Worm (Caenorhabditis elegans) whole organism, young adult: ENCODE data around the gene Y119D3B.14.

Experiments used
- B0035.1 ChIP-seq: sonication (generic microtip); optimal IDR thresholded peaks from 2 replicates; lab custom pipeline; 2016; ENCODE audit warnings: missing genetic modification characterization, mild to moderate bottlenecking, missing compliant biosample characterization, missing genotype, missing genetic modification reagents
- C06A6.2 ChIP-seq: fragments of 200-800 bp; sonication (Bioruptor generic); conservative IDR thresholded peaks from 2 replicates; pipeline ENCODE4 v1.3.6; 2022; ENCODE audit warnings: missing genetic modification characterization, missing compliant biosample characterization
- F23B12.7 ChIP-seq: sonication (generic microtip); optimal IDR thresholded peaks from 2 replicates; lab custom pipeline; 2017; ENCODE audit warnings: missing genetic modification characterization, mild to moderate bottlenecking, missing compliant biosample characterization, antibody characterized with exemption, moderate library complexity; ENCODE audit not compliant: insufficient read depth
- F33H1.4 ChIP-seq: fragments of 200-800 bp; sonication (Bioruptor generic); IDR thresholded peaks from 2 replicates; pipeline ENCODE4 v1.3.6; 2022; ENCODE audit warnings: missing genetic modification reagents, missing genetic modification characterization, missing compliant biosample characterization
- F49E8.2 ChIP-seq: sonication (generic microtip); optimal IDR thresholded peaks from 3 replicates; lab custom pipeline; 2017; ENCODE audit warnings: missing genetic modification characterization, mild to moderate bottlenecking, missing compliant biosample characterization, antibody characterized with exemption, moderate library complexity; ENCODE audit not compliant: insufficient read depth
- F57C9.4 ChIP-seq: sonication (generic microtip); optimal IDR thresholded peaks from 2 replicates; lab custom pipeline; 2017; ENCODE audit warnings: mild to moderate bottlenecking, missing genetic modification characterization, missing compliant biosample characterization
- K11D2.4 ChIP-seq: fragments of 200-800 bp; sonication (Bioruptor generic); IDR thresholded peaks from 2 replicates; pipeline ENCODE4 v1.3.6; 2022; ENCODE audit warnings: missing genetic modification reagents, missing genetic modification characterization, missing compliant biosample characterization
- Y53G8AR.9 ChIP-seq: fragments of 200-800 bp; sonication (Bioruptor generic); conservative IDR thresholded peaks from 2 replicates; pipeline ENCODE4 v1.3.6; 2022; ENCODE audit warnings: missing genetic modification reagents, missing genetic modification characterization, missing compliant biosample characterization
- ZK185.1 ChIP-seq: sonication (generic microtip); optimal IDR thresholded peaks from 2 replicates; lab custom pipeline; 2016; ENCODE audit warnings: mild to moderate bottlenecking, missing genetic modification characterization, missing compliant biosample characterization; ENCODE audit not compliant: poor library complexity, severe bottlenecking
- aptf-2 ChIP-seq: fragments of 200-800 bp; sonication (Bioruptor generic); conservative IDR thresholded peaks from 2 replicates; pipeline ENCODE4 v1.3.6; 2022; ENCODE audit warnings: missing genetic modification reagents, missing genetic modification characterization, missing compliant biosample characterization
- atf-7 ChIP-seq: sonication (generic microtip); optimal IDR thresholded peaks from 2 replicates; lab custom pipeline; 2017; ENCODE audit warnings: mild to moderate bottlenecking, missing genetic modification characterization, missing compliant biosample characterization
- athp-1 ChIP-seq: sonication (generic microtip); optimal IDR thresholded peaks from 2 replicates; lab custom pipeline; 2017; ENCODE audit warnings: mild to moderate bottlenecking, missing genetic modification characterization, missing compliant biosample characterization
- attf-3 ChIP-seq: fragments of 200-800 bp; sonication (Bioruptor generic); conservative IDR thresholded peaks from 2 replicates; pipeline ENCODE4 v1.3.6; 2022; ENCODE audit warnings: missing genetic modification reagents, missing genetic modification characterization, missing compliant biosample characterization
- attf-5 ChIP-seq: fragments of 200-800 bp; sonication (Bioruptor generic); optimal IDR thresholded peaks from 2 replicates; lab custom pipeline; 2018; ENCODE audit warnings: mild to moderate bottlenecking, missing genetic modification characterization, missing compliant biosample characterization
- cebp-2 ChIP-seq: fragments of 200-800 bp; sonication (Bioruptor generic); IDR thresholded peaks from 2 replicates; pipeline ENCODE4 v1.3.6; 2022; ENCODE audit warnings: missing genetic modification characterization, missing compliant biosample characterization
- ceh-27 ChIP-seq: fragments of 200-800 bp; sonication (Bioruptor generic); optimal IDR thresholded peaks from 2 replicates; lab custom pipeline; 2018; ENCODE audit warnings: mild to moderate bottlenecking, missing genetic modification characterization, moderate library complexity, missing compliant biosample characterization
- efl-1 ChIP-seq: fragments of 150-350 bp; optimal IDR thresholded peaks from 2 replicates; lab custom pipeline; 2014; ENCODE audit warnings: missing biosample characterization, missing genetic modification reagents, missing genetic modification characterization
- egl-18 ChIP-seq: fragments of 200-800 bp; sonication (Bioruptor generic); IDR thresholded peaks from 2 replicates; pipeline ENCODE4 v1.3.6; 2022; ENCODE audit warnings: missing genetic modification reagents, missing genetic modification characterization, missing compliant biosample characterization
- egrh-3 ChIP-seq: fragments of 200-800 bp; sonication (Bioruptor generic); IDR thresholded peaks from 2 replicates; pipeline ENCODE4 v1.3.6; 2022; ENCODE audit warnings: missing genetic modification reagents, missing genetic modification characterization, missing compliant biosample characterization
- ets-4 ChIP-seq: fragments of 200-800 bp; sonication (Bioruptor generic); optimal IDR thresholded peaks from 2 replicates; lab custom pipeline; 2018; ENCODE audit warnings: mild to moderate bottlenecking, missing genetic modification characterization, missing compliant biosample characterization
- gei-17 ChIP-seq: fragments of 200-800 bp; sonication (Bioruptor generic); optimal IDR thresholded peaks from 2 replicates; lab custom pipeline; 2018; ENCODE audit warnings: mild to moderate bottlenecking, missing genetic modification characterization, missing compliant biosample characterization
- hlh-12 ChIP-seq: sonication (generic microtip); optimal IDR thresholded peaks from 2 replicates; lab custom pipeline; 2016; ENCODE audit warnings: missing genetic modification characterization, missing compliant biosample characterization
- hmg-1.2 ChIP-seq: fragments of 200-800 bp; sonication (Bioruptor generic); IDR thresholded peaks from 2 replicates; pipeline ENCODE4 v1.3.6; 2022; ENCODE audit warnings: missing genetic modification reagents, missing genetic modification characterization, missing compliant biosample characterization
- hrde-1 ChIP-seq: sonication (generic microtip); optimal IDR thresholded peaks from 2 replicates; lab custom pipeline; 2016; ENCODE audit warnings: missing genetic modification characterization, mild to moderate bottlenecking, missing compliant biosample characterization, moderate library complexity, missing genotype, missing genetic modification reagents, borderline replicate concordance
- hsf-1 ChIP-seq: fragments of 200-800 bp; sonication (Bioruptor generic); IDR thresholded peaks from 2 replicates; pipeline ENCODE4 v1.3.6; 2022; ENCODE audit warnings: missing genetic modification reagents, missing genetic modification characterization, missing compliant biosample characterization
- lin-35 ChIP-seq, 3 experiments: fragments of 150-350 bp in 2 of 3; sonication (generic microtip) in 1 of 3; optimal IDR thresholded peaks; 2 replicates each; lab custom pipeline; 2014 to 2018; ENCODE audit warnings: missing biosample characterization in 3 of 3, missing genetic modification characterization in 3 of 3, missing genetic modification reagents in 3 of 3
- lin-54 ChIP-seq: fragments of 200-800 bp; sonication (Bioruptor generic); optimal IDR thresholded peaks from 2 replicates; lab custom pipeline; 2018; ENCODE audit warnings: mild to moderate bottlenecking, missing genetic modification characterization, missing compliant biosample characterization
- madf-10 ChIP-seq: sonication (generic microtip); optimal IDR thresholded peaks from 2 replicates; lab custom pipeline; 2016; ENCODE audit warnings: mild to moderate bottlenecking, missing genetic modification characterization, missing compliant biosample characterization
- mcd-1 ChIP-seq: fragments of 200-800 bp; sonication (Bioruptor generic); IDR thresholded peaks from 2 replicates; pipeline ENCODE4 v1.3.6; 2022; ENCODE audit warnings: missing genetic modification reagents, missing genetic modification characterization, missing compliant biosample characterization
- mel-28 ChIP-seq: sonication (generic microtip); optimal IDR thresholded peaks from 2 replicates; lab custom pipeline; 2016; ENCODE audit warnings: borderline replicate concordance, mild to moderate bottlenecking, missing genetic modification characterization, missing compliant biosample characterization
- nfyb-1 ChIP-seq: fragments of 200-800 bp; sonication (Bioruptor generic); IDR thresholded peaks from 2 replicates; pipeline ENCODE4 v1.3.6; 2022; ENCODE audit warnings: missing genetic modification reagents, missing genetic modification characterization, missing compliant biosample characterization
- nhr-120 ChIP-seq: fragments of 200-800 bp; sonication (Bioruptor generic); IDR thresholded peaks from 2 replicates; pipeline ENCODE4 v1.3.6; 2022; ENCODE audit warnings: missing genetic modification characterization, missing compliant biosample characterization
- nhr-179 ChIP-seq: sonication (generic microtip); optimal IDR thresholded peaks from 2 replicates; lab custom pipeline; 2016; ENCODE audit warnings: mild to moderate bottlenecking, missing genetic modification characterization, missing compliant biosample characterization
- nhr-80 ChIP-seq: sonication (generic microtip); optimal IDR thresholded peaks from 2 replicates; lab custom pipeline; 2016; ENCODE audit warnings: missing genetic modification characterization, missing compliant biosample characterization
- pbrm-1 ChIP-seq: fragments of 200-800 bp; sonication (Bioruptor generic); IDR thresholded peaks from 2 replicates; pipeline ENCODE4 v1.3.6; 2022; ENCODE audit warnings: missing genetic modification reagents, missing genetic modification characterization, missing compliant biosample characterization
- pha-4 ChIP-seq: fragments of 150-350 bp; sonication (generic microtip); optimal IDR thresholded peaks from 2 replicates; lab custom pipeline; 2014; ENCODE audit warnings: missing biosample characterization, missing genetic modification reagents, missing genetic modification characterization
- repo-1 ChIP-seq: sonication (generic microtip); optimal IDR thresholded peaks from 2 replicates; lab custom pipeline; 2017; ENCODE audit warnings: mild to moderate bottlenecking, missing genetic modification characterization, missing compliant biosample characterization
- rpc-1 ChIP-seq, 2 experiments: fragments of 150-350 bp in 1 of 2; sonication (generic microtip) in 1 of 2; optimal IDR thresholded peaks; 2 replicates each; lab custom pipeline; 2014 to 2018; ENCODE audit warnings: missing biosample characterization in 1 of 2, missing genetic modification characterization in 1 of 2, missing genetic modification reagents in 1 of 2, missing genotype in 1 of 2
- sea-2 ChIP-seq: fragments of 200-800 bp; sonication (Bioruptor generic); IDR thresholded peaks from 2 replicates; pipeline ENCODE4 v1.3.6; 2022; ENCODE audit warnings: missing genetic modification characterization, missing compliant biosample characterization
- snpc-1.1 ChIP-seq: sonication (generic microtip); optimal IDR thresholded peaks from 2 replicates; lab custom pipeline; 2017; ENCODE audit warnings: missing genetic modification characterization, mild to moderate bottlenecking, missing compliant biosample characterization, antibody characterized with exemption, moderate library complexity, missing genotype, missing genetic modification reagents; ENCODE audit not compliant: insufficient read depth
- somi-1 ChIP-seq: fragments of 200-800 bp; sonication (Bioruptor generic); optimal IDR thresholded peaks from 2 replicates; lab custom pipeline; 2018; ENCODE audit warnings: mild to moderate bottlenecking, missing genetic modification characterization, missing compliant biosample characterization
- tbp1 ChIP-seq: fragments of 200-800 bp; sonication (Bioruptor generic); optimal IDR thresholded peaks from 2 replicates; lab custom pipeline; 2018; ENCODE audit warnings: mild to moderate bottlenecking, missing genetic modification characterization, missing compliant biosample characterization
- zfh-2 ChIP-seq: fragments of 200-800 bp; sonication (Bioruptor generic); conservative IDR thresholded peaks from 2 replicates; pipeline ENCODE4 v1.3.6; 2022; ENCODE audit warnings: missing genetic modification reagents, missing genetic modification characterization, missing compliant biosample characterization
- zim-3 ChIP-seq: sonication (generic microtip); optimal IDR thresholded peaks from 2 replicates; lab custom pipeline; 2017; ENCODE audit warnings: mild to moderate bottlenecking, missing genetic modification characterization, moderate library complexity, missing compliant biosample characterization
- ztf-22 ChIP-seq: fragments of 200-800 bp; sonication (Bioruptor generic); optimal IDR thresholded peaks from 2 replicates; lab custom pipeline; 2018; ENCODE audit warnings: mild to moderate bottlenecking, missing genetic modification characterization, moderate library complexity, missing compliant biosample characterization
- ztf-28 ChIP-seq: fragments of 200-800 bp; sonication (Bioruptor generic); IDR thresholded peaks from 2 replicates; pipeline ENCODE4 v1.3.6; 2022; ENCODE audit warnings: missing genetic modification reagents, missing genetic modification characterization, missing compliant biosample characterization
- ztf-3 ChIP-seq: fragments of 200-800 bp; sonication (Bioruptor generic); optimal IDR thresholded peaks from 2 replicates; lab custom pipeline; 2018; ENCODE audit warnings: mild to moderate bottlenecking, missing genetic modification characterization, missing compliant biosample characterization

Y119D3B.14 gene

DNA sequence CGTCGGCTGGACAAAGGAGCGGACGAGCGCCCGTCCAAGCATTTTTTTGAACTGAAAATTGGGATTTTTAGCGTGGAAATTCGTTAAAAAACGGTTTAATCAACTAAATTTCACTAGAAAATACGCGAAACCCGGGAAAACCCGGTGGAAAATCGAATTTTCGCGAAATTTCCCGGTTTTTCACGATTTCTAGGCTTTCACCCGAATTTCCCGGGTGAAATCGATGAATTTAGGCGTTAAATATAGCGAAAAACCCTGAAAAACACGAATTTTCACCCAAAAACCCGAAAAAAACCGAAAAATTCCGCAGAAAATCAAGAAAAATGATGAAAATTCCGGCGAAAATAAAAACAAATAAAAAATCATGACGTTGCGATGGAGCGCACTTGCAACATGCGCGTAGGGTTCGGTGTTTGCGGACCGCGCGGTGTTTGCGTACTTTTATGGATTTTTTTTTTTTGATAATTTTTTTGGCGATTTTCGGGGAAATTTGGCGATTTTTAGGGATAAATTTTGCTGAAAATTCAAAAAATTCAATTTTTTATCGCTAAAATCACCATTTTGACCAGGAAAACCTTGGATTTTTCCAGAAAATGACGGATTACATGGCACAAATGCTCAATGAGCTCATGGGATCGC, 8.5 kb upstream of the Y119D3B.14 start, which contains the start of the genes mrpl-45 and Y119D3B.12 (continued):
- no peak for TF ChIP-seq nhr-179 (tag; lab: Kevin White, UChicago)
- peak; percentile 86 for TF ChIP-seq attf-5 (GFP tag; lab: Kevin White, UChicago)
- TF ChIP-seq pbrm-1 (GFP tag; lab: Robert Waterston, UW) = peak; percentile 23; the same call in 1 of the 2 replicates
- TF ChIP-seq ztf-3 = no peak
- no peak for TF ChIP-seq egrh-3 (GFP tag; lab: Robert Waterston, UW)
- peak; percentile 11 for TF ChIP-seq nhr-80
- no peak for TF ChIP-seq hlh-12 (tag; lab: Kevin White, UChicago)
- TF ChIP-seq efl-1 (GFP tag; lab: Kevin White, UChicago) = peak; percentile 53
- peak; percentile 71 for TF ChIP-seq nfyb-1 (GFP tag; lab: Robert Waterston, UW)
- TF ChIP-seq nhr-120 (GFP tag; lab: Robert Waterston, UW) = no peak
- no peak for TF ChIP-seq cebp-2 (GFP tag; lab: Robert Waterston, UW)
- TF ChIP-seq hrde-1 = no peak
- TF ChIP-seq aptf-2 = no peak
- peak; percentile 46 for TF ChIP-seq F23B12.7
- TF ChIP-seq ZK185.1 = no peak
- peak; percentile 99 for TF ChIP-seq mcd-1 (GFP tag; lab: Robert Waterston, UW)
- TF ChIP-seq ztf-22 (GFP tag; lab: Kevin White, UChicago) = no peak
- no peak for TF ChIP-seq sea-2 (GFP tag; lab: Robert Waterston, UW)
- TF ChIP-seq zim-3 (tag; lab: Kevin White, UChicago) = no peak
- TF ChIP-seq mel-28 (tag; lab: Kevin White, UChicago) = no peak
- TF ChIP-seq F49E8.2 (tag; lab: Kevin White, UChicago) = no peak
- TF ChIP-seq attf-3 (GFP tag; lab: Robert Waterston, UW) = no peak
- no peak for TF ChIP-seq C06A6.2 (GFP tag; lab: Robert Waterston, UW)
- TF ChIP-seq ets-4 (GFP tag; lab: Kevin White, UChicago) = no peak
- no peak for TF ChIP-seq zfh-2 (GFP tag; lab: Robert Waterston, UW)
- no peak for TF ChIP-seq B0035.1 (tag; lab: Kevin White, UChicago)
- TF ChIP-seq Y53G8AR.9 = no peak
- TF ChIP-seq lin-54 (GFP tag; lab: Kevin White, UChicago) = peak; percentile 77
- TF ChIP-seq rpc-1 (optimal IDR thresholded peaks at IDR 0.05; lab: Kevin White, UChicago) = no peak
- no peak for TF ChIP-seq rpc-1 (tag; optimal IDR thresholded peaks at IDR 0.05; lab: Kevin White, UChicago)
- peak; percentile 29 for TF ChIP-seq gei-17 (GFP tag; lab: Kevin White, UChicago)
- no peak for TF ChIP-seq pha-4
- peak; percentile 50 for TF ChIP-seq ceh-27 (GFP tag; lab: Kevin White, UChicago)
- TF ChIP-seq hmg-1.2 (GFP tag; lab: Robert Waterston, UW) = peak; percentile 56
- TF ChIP-seq tbp1 = peak; percentile 39
- TF ChIP-seq lin-35 (GFP tag; optimal IDR thresholded peaks at IDR 0.05; lab: Kevin White, UChicago) = peak in 1 of 3 experiments; percentile 71
- peak; percentile 19 for TF ChIP-seq repo-1
- TF ChIP-seq snpc-1.1 (tag; lab: Kevin White, UChicago) = no peak
- no peak for TF ChIP-seq somi-1 (GFP tag; lab: Kevin White, UChicago)
- no peak for TF ChIP-seq atf-7
- no peak for TF ChIP-seq F57C9.4 (tag; lab: Kevin White, UChicago)
- TF ChIP-seq ztf-28 = peak; percentile 15; the same call in 1 of the 2 replicates
- no peak for TF ChIP-seq hsf-1
- peak; percentile 74 for TF ChIP-seq K11D2.4 (GFP tag; lab: Robert Waterston, UW)
- peak; percentile 66 for TF ChIP-seq athp-1 (tag; lab: Kevin White, UChicago)
- TF ChIP-seq madf-10 = no peak
- TF ChIP-seq egl-18 (GFP tag; lab: Robert Waterston, UW) = no peak
- TF ChIP-seq F33H1.4 (GFP tag; lab: Robert Waterston, UW) = no peak
